Worm (Caenorhabditis elegans) whole organism, late embryonic: ENCODE data around the gene F55G1.7.

Experiments used
- C08G9.2 ChIP-seq: sonication (generic microtip); optimal IDR thresholded peaks from 2 replicates; lab custom pipeline; 2016; ENCODE audit warnings: mild to moderate bottlenecking, missing genetic modification characterization, moderate library complexity, missing compliant biosample characterization
- F13H6.1 ChIP-seq: sonication (generic microtip); optimal IDR thresholded peaks from 2 replicates; lab custom pipeline; 2016; ENCODE audit warnings: missing genetic modification characterization, missing compliant biosample characterization
- T23F11.4 ChIP-seq: fragments of 200-800 bp; sonication (Bioruptor generic); optimal IDR thresholded peaks from 2 replicates; lab custom pipeline; 2018; ENCODE audit warnings: mild to moderate bottlenecking, missing genetic modification characterization, missing compliant biosample characterization
- Y22D7AL.16 ChIP-seq: sonication (generic microtip); optimal IDR thresholded peaks from 2 replicates; lab custom pipeline; 2016; ENCODE audit warnings: missing genetic modification characterization, missing compliant biosample characterization
- ahr-1 ChIP-seq: sonication (generic microtip); optimal IDR thresholded peaks from 2 replicates; lab custom pipeline; 2016; ENCODE audit warnings: missing genetic modification characterization, missing compliant biosample characterization
- ceh-14 ChIP-seq: sonication (generic microtip); optimal IDR thresholded peaks from 2 replicates; lab custom pipeline; 2016; ENCODE audit warnings: missing genotype, missing genetic modification characterization, missing compliant biosample characterization
- ceh-18 ChIP-seq: sonication (generic microtip); optimal IDR thresholded peaks from 2 replicates; lab custom pipeline; 2016; ENCODE audit warnings: missing genetic modification characterization, missing compliant biosample characterization
- ceh-2 ChIP-seq: sonication (generic microtip); optimal IDR thresholded peaks from 2 replicates; lab custom pipeline; 2016; ENCODE audit warnings: missing genotype, missing genetic modification characterization, missing compliant biosample characterization
- ceh-24 ChIP-seq: sonication (generic microtip); optimal IDR thresholded peaks from 2 replicates; lab custom pipeline; 2016; ENCODE audit warnings: mild to moderate bottlenecking, missing genetic modification characterization, missing compliant biosample characterization
- ceh-48 ChIP-seq: sonication (generic microtip); optimal IDR thresholded peaks from 2 replicates; lab custom pipeline; 2016; ENCODE audit warnings: missing genetic modification characterization, inconsistent platforms, missing compliant biosample characterization
- che-1 ChIP-seq: sonication (generic microtip); optimal IDR thresholded peaks from 2 replicates; lab custom pipeline; 2016; ENCODE audit warnings: mild to moderate bottlenecking, missing genetic modification characterization, missing compliant biosample characterization
- dmd-4 ChIP-seq: sonication (generic microtip); optimal IDR thresholded peaks from 2 replicates; lab custom pipeline; 2016; ENCODE audit warnings: borderline replicate concordance, missing genetic modification characterization, missing compliant biosample characterization
- dve-1 ChIP-seq: sonication (generic microtip); optimal IDR thresholded peaks from 2 replicates; lab custom pipeline; 2017; ENCODE audit warnings: antibody characterized with exemption, mild to moderate bottlenecking, missing genetic modification characterization, missing compliant biosample characterization
- elt-2 ChIP-seq: sonication (generic microtip); optimal IDR thresholded peaks from 2 replicates; lab custom pipeline; 2016; ENCODE audit warnings: missing genetic modification reagents, missing genetic modification characterization, missing compliant biosample characterization
- eyg-1 ChIP-seq: sonication (generic microtip); optimal IDR thresholded peaks from 2 replicates; lab custom pipeline; 2016; ENCODE audit warnings: missing genotype, missing genetic modification characterization, missing compliant biosample characterization
- fkh-6 ChIP-seq: sonication (generic microtip); optimal IDR thresholded peaks from 2 replicates; lab custom pipeline; 2016; ENCODE audit warnings: missing genetic modification characterization, missing compliant biosample characterization
- lin-11 ChIP-seq: fragments of 200-800 bp; sonication (Bioruptor generic); optimal IDR thresholded peaks from 2 replicates; lab custom pipeline; 2018; ENCODE audit warnings: mild to moderate bottlenecking, missing genetic modification characterization, missing compliant biosample characterization
- madf-2 ChIP-seq: sonication (generic microtip); optimal IDR thresholded peaks from 2 replicates; lab custom pipeline; 2017; ENCODE audit warnings: missing genetic modification characterization, missing compliant biosample characterization
- nfya-1 ChIP-seq: sonication (generic microtip); optimal IDR thresholded peaks from 2 replicates; lab custom pipeline; 2017; ENCODE audit warnings: missing genetic modification characterization, mild to moderate bottlenecking, missing compliant biosample characterization, antibody characterized with exemption, moderate library complexity
- npax-4 ChIP-seq: sonication (generic microtip); optimal IDR thresholded peaks from 2 replicates; lab custom pipeline; 2016; ENCODE audit warnings: missing genetic modification characterization, missing compliant biosample characterization
- pag-3 ChIP-seq: sonication (generic microtip); optimal IDR thresholded peaks from 2 replicates; lab custom pipeline; 2016; ENCODE audit warnings: missing compliant biosample characterization, missing genetic modification characterization, borderline replicate concordance
- pat-9 ChIP-seq: fragments of 200-800 bp; sonication (Bioruptor generic); optimal IDR thresholded peaks from 2 replicates; lab custom pipeline; 2018; ENCODE audit warnings: mild to moderate bottlenecking, missing genetic modification characterization, moderate library complexity, missing compliant biosample characterization
- pax-1 ChIP-seq: fragments of 150-350 bp; optimal IDR thresholded peaks from 2 replicates; lab custom pipeline; 2014; ENCODE audit warnings: missing biosample characterization, missing genetic modification characterization
- pha-4 ChIP-seq: fragments of 150-350 bp; optimal IDR thresholded peaks from 2 replicates; lab custom pipeline; 2018; ENCODE audit warnings: missing biosample characterization, missing genetic modification reagents, missing genetic modification characterization
- pros-1 ChIP-seq: fragments of 150-350 bp; optimal IDR thresholded peaks from 2 replicates; lab custom pipeline; 2014; ENCODE audit warnings: missing biosample characterization, missing genetic modification reagents, missing genetic modification characterization
- ref-2 ChIP-seq: sonication (generic microtip); optimal IDR thresholded peaks from 2 replicates; lab custom pipeline; 2016; ENCODE audit warnings: missing genetic modification characterization, missing compliant biosample characterization
- rnt-1 ChIP-seq: sonication (generic microtip); optimal IDR thresholded peaks from 2 replicates; lab custom pipeline; 2016; ENCODE audit warnings: missing genetic modification characterization, missing compliant biosample characterization
- sdc-2 ChIP-seq: sonication (generic microtip); optimal IDR thresholded peaks from 2 replicates; lab custom pipeline; 2016; ENCODE audit warnings: missing genotype, missing genetic modification characterization, missing compliant biosample characterization
- syd-9 ChIP-seq: sonication (generic microtip); optimal IDR thresholded peaks from 2 replicates; lab custom pipeline; 2016; ENCODE audit warnings: mild to moderate bottlenecking, missing genetic modification characterization, moderate library complexity, missing compliant biosample characterization
- tbx-7 ChIP-seq: sonication (generic microtip); optimal IDR thresholded peaks from 2 replicates; lab custom pipeline; 2016; ENCODE audit warnings: missing genotype, missing genetic modification characterization, missing compliant biosample characterization
- ttx-3 ChIP-seq: sonication (generic microtip); optimal IDR thresholded peaks from 2 replicates; lab custom pipeline; 2016; ENCODE audit warnings: missing genetic modification reagents, missing genetic modification characterization, missing compliant biosample characterization
- unc-3 ChIP-seq, 2 experiments: fragments of 200-800 bp in 1 of 2; sonication (Bioruptor generic) in 1 of 2; sonication (generic microtip) in 1 of 2; conservative IDR thresholded peaks in 1 of 2; optimal IDR thresholded peaks in 1 of 2; 2 replicates each; pipeline versions ENCODE4 v1.3.6 to Lab custom; 2016 to 2022; ENCODE audit warnings: missing compliant biosample characterization in 2 of 2, missing genetic modification characterization in 2 of 2, missing genetic modification reagents in 1 of 2
- unc-55 ChIP-seq: sonication (generic microtip); optimal IDR thresholded peaks from 2 replicates; lab custom pipeline; 2017; ENCODE audit warnings: missing biosample characterization, missing genetic modification reagents, missing genetic modification characterization
- zip-5 ChIP-seq: sonication (generic microtip); optimal IDR thresholded peaks from 2 replicates; lab custom pipeline; 2016; ENCODE audit warnings: missing genetic modification characterization, missing compliant biosample characterization
- ztf-16 ChIP-seq: sonication (generic microtip); optimal IDR thresholded peaks from 2 replicates; lab custom pipeline; 2017; ENCODE audit warnings: missing genetic modification characterization, missing compliant biosample characterization

The F55G1.7 gene

DNA sequence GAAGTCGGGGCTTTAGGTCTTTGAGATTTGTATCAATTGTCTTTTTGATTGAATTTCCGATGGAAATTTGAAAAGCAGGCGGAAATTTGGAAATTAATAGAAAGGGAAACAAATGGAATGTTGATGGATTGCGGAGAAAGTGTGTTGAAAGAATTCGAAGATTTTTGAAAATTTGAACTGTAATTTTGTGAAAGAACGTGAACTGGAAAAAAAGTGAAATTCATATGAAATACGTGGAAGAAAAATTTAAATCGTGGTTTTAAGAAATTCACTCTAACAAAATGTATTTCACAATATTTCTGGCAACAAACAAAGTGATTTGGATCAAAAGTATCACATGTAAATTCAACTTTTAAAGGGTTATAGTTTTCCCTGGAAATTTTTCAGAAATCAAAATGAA lies 23.6 kb downstream of the F55G1.7 start, which contains the start of gene B0496.1:
B0496.1 (plus strand) TSS at position 301 of the 400 bp plus-strand sequence.
- TF ChIP-seq pag-3 (tag; lab: Kevin White, UChicago) (no peak), ttx-3 (tag; lab: Kevin White, UChicago) (no peak), dmd-4 (tag; lab: Kevin White, UChicago) (no peak), pros-1 (tag; lab: Kevin White, UChicago) (no peak), ceh-18 (tag; lab: Kevin White, UChicago) (no peak), dve-1 (tag; lab: Kevin White, UChicago) (no peak), ceh-24 (tag; lab: Kevin White, UChicago) (no peak), ref-2 (tag; lab: Kevin White, UChicago) (no peak), tbx-7 (tag; lab: Kevin White, UChicago) (no peak), npax-4 (no peak), unc-3 (GFP tag; conservative IDR thresholded peaks at IDR 0.05; lab: Robert Waterston, UW) (no peak), unc-3 (tag; optimal IDR thresholded peaks at IDR 0.05; lab: Kevin White, UChicago) (no peak), T23F11.4 (no peak), syd-9 (tag; lab: Kevin White, UChicago) (no peak)

DNA sequence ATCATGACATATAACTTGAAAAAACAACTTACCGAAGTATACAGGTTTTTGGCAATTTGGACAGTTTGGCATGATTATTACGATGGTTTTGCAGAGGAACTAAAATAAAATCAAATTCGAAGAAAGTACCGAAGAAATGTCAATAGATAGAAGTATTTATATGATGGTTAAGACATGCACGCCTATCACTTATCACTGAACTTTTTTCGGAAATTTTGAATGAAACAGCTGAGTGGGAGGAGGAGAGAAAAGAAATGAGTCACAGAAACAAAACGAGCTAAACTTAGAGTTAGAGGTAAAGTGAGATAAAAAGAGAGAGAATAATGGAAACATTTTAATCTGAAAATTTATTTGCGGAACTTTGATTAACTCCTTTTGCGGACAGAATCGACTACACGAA lies 24.4 kb downstream of the F55G1.7 start, which contains the start of gene valv-1:
valv-1 (minus strand) TSS at position 101 of the 400 bp plus-strand sequence.
- TF ChIP-seq zip-5 (tag; lab: Kevin White, UChicago) (no peak), madf-2 (tag; lab: Kevin White, UChicago) (no peak), Y22D7AL.16 (tag; lab: Kevin White, UChicago) (no peak), C08G9.2 (tag; lab: Kevin White, UChicago) (no peak)

DNA sequence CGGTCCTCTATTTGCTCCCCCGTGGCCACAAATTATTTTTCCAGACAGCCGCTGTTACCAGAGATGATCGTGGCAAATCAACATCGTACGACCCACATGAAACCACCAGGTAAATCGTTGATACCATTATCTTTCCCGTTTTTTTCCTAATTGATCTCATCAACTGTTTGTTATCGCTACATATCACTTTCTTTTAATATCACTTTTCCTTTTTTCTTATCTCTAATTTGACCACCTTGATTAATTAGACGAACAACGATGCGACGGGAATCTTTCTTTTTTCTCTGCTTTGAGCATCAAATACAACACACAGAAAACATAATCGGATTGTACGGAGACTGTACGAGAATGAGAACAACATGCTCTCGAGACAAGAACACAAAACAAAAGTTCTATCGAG lies 29.4 kb downstream of the F55G1.7 start:
- TF ChIP-seq dmd-4 (tag; lab: Kevin White, UChicago) (no peak), elt-2 (tag; lab: Kevin White, UChicago) (peak; percentile 86)

DNA sequence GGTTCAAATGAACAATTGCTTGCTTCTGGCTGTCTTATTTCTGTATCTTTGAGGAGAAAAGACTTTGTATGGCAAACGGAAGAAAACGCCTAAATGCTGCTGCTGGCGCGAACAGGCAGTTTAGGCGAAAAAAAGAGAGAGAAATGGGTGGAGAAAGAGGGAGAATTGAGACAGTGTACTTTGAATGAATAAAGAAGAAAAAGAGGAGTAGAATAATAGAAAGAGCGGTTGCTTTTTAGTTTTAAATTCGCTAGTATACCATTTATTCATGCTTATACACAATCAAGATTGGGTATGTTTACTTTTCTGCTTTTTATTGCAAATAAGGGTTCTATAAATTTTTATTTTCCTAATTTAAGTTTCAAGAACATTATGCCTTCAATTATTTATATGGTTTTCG lies 30.3 kb downstream of the F55G1.7 start:
- no peak for TF ChIP-seq ahr-1

DNA sequence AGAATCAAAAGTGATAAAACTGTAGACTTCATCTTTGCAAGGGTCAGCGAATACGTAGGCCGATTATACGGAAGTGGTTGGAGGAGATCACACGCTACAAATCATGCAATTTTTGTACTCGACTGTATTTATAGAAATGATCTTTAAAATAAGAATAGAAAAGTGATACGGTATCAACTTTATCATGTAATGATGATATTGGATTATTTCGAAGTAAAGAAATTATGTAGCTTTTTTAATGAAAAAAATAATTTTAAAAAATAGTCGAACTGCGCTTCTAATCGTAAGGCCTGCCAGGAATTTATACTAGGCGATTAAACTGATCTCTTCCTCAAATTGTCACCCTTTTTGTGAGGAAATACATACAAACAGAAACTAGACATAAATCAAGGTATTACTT lies 35.8 kb downstream of the F55G1.7 start, which contains the start of gene B0496.11:
B0496.11 (minus strand) TSS at position 101 of the 400 bp plus-strand sequence.
- TF ChIP-seq unc-55 (GFP tag; lab: Kevin White, UChicago) (no peak), C08G9.2 (tag; lab: Kevin White, UChicago) (no peak)

DNA sequence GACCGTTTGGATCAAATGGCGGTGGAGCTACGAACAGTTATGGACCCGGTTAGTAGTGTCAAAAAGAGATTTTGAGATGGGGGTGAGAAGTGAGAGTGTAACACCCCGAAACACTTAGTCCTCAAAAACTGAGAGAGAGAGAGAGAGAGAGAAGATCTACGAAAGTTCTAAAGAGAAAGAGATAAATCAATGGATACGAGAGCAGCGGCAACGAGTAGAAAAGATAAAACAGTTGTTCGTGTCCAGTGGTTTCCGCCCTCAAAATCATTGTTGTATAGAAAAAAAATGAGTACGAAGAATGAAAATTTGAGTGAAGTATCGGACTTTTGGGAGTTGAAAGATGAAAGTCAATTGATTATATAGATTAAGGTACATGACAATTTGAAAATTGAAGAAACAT lies 40.6 kb downstream of the F55G1.7 start:
- TF ChIP-seq rnt-1 (peak; percentile 23), ceh-48 (tag; lab: Kevin White, UChicago) (no peak), elt-2 (tag; lab: Kevin White, UChicago) (no peak), fkh-6 (tag; lab: Kevin White, UChicago) (no peak), ztf-16 (tag; lab: Kevin White, UChicago) (no peak), ceh-18 (tag; lab: Kevin White, UChicago) (peak; percentile 6), unc-55 (GFP tag; lab: Kevin White, UChicago) (peak; percentile 69), pat-9 (tag; lab: Kevin White, UChicago) (no peak), T23F11.4 (no peak)

DNA sequence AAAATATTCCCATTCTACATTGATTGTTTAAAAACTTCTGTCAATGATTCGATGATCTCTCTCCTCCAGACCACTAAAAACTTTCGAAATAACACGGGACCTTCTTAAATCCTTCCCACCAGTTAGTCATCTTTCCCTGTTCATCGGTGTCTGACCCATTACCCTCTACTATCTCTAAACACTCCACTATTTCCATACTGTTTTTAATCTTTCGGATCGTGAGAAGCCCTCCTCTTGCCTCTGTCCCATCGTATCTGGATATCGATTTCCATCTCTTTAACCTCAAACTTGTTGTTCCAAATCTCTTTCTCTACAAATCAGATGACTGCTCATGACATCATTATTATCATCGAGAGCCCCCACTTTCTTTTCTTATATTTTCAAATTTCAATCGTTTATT lies 41.3 kb downstream of the F55G1.7 start:
- TF ChIP-seq npax-4 (no peak), eyg-1 (tag; lab: Kevin White, UChicago) (no peak), pat-9 (tag; lab: Kevin White, UChicago) (no peak), unc-55 (GFP tag; lab: Kevin White, UChicago) (no peak), rnt-1 (no peak), nfya-1 (tag; lab: Kevin White, UChicago) (no peak), pax-1 (tag; lab: Kevin White, UChicago) (no peak), dmd-4 (tag; lab: Kevin White, UChicago) (no peak), pha-4 (tag; lab: Kevin White, UChicago) (no peak), pros-1 (tag; lab: Kevin White, UChicago) (no peak), pag-3 (tag; lab: Kevin White, UChicago) (no peak), sdc-2 (tag; lab: Kevin White, UChicago) (no peak), ref-2 (tag; lab: Kevin White, UChicago) (no peak), che-1 (tag; lab: Kevin White, UChicago) (no peak), C08G9.2 (tag; lab: Kevin White, UChicago) (no peak), ceh-2 (no peak), F13H6.1 (tag; lab: Kevin White, UChicago) (no peak), ceh-14 (tag; lab: Kevin White, UChicago) (no peak), lin-11 (no peak), T23F11.4 (no peak)
